Worm (Caenorhabditis elegans) whole organism, L1 larva: ENCODE results near the gene ugt-44.
A peak's percentile ranks its signal among the peaks of the same experiment; 100 is the strongest.

Source experiments
- C16A3.4 ChIP-seq: fragments of 150-350 bp; optimal IDR thresholded peaks from 2 replicates; lab custom pipeline; 2014; ENCODE audit warnings: missing biosample characterization, missing genetic modification characterization
- C34B4.2 ChIP-seq: sonication (generic microtip); optimal IDR thresholded peaks from 2 replicates; lab custom pipeline; 2017; ENCODE audit warnings: mild to moderate bottlenecking, missing genetic modification characterization, missing compliant biosample characterization
- F16B12.6 ChIP-seq: fragments of 150-350 bp; optimal IDR thresholded peaks from 2 replicates; lab custom pipeline; 2014; ENCODE audit warnings: missing biosample characterization, missing genetic modification characterization
- ama-1 ChIP-seq: fragments of 150-350 bp; optimal IDR thresholded peaks from 2 replicates; lab custom pipeline; 2014
- ceh-63 ChIP-seq: fragments of 200-800 bp; sonication (Bioruptor generic); optimal IDR thresholded peaks from 2 replicates; lab custom pipeline; 2018; ENCODE audit warnings: mild to moderate bottlenecking, missing genetic modification characterization, missing compliant biosample characterization
- ceh-8 ChIP-seq: fragments of 200-800 bp; sonication (Bioruptor generic); optimal IDR thresholded peaks from 2 replicates; lab custom pipeline; 2018; ENCODE audit warnings: mild to moderate bottlenecking, missing genetic modification characterization, moderate library complexity, missing compliant biosample characterization
- ceh-82 ChIP-seq, 3 experiments: fragments of 150-350 bp in 1 of 3; sonication (generic microtip) in 2 of 3; optimal IDR thresholded peaks; 2 replicates each; lab custom pipeline; 2014 to 2017; ENCODE audit warnings: missing biosample characterization in 3 of 3, missing genetic modification characterization in 3 of 3
- ceh-88 ChIP-seq: fragments of 200-800 bp; sonication (Bioruptor generic); IDR thresholded peaks from 2 replicates; pipeline ENCODE4 v1.3.6; 2022; ENCODE audit warnings: missing genetic modification characterization, missing compliant biosample characterization
- ceh-90 ChIP-seq: sonication (generic microtip); optimal IDR thresholded peaks from 2 replicates; lab custom pipeline; 2016; ENCODE audit warnings: missing genetic modification characterization, missing compliant biosample characterization
- dsc-1 ChIP-seq: sonication (generic microtip); optimal IDR thresholded peaks from 2 replicates; lab custom pipeline; 2016; ENCODE audit warnings: mild to moderate bottlenecking, missing genetic modification characterization, missing compliant biosample characterization
- efl-3 ChIP-seq: fragments of 200-800 bp; sonication (Bioruptor generic); optimal IDR thresholded peaks from 2 replicates; lab custom pipeline; 2018; ENCODE audit warnings: mild to moderate bottlenecking, missing genetic modification characterization, missing compliant biosample characterization
- elt-2 ChIP-seq: sonication (generic microtip); optimal IDR thresholded peaks from 2 replicates; lab custom pipeline; 2016; ENCODE audit warnings: missing genetic modification characterization, mild to moderate bottlenecking, inconsistent platforms, missing compliant biosample characterization, missing genetic modification reagents
- grh-1 ChIP-seq: fragments of 200-800 bp; sonication (Bioruptor generic); IDR thresholded peaks from 2 replicates; pipeline ENCODE4 v1.3.6; 2022; ENCODE audit warnings: missing genetic modification reagents, missing genetic modification characterization, missing compliant biosample characterization
- hlh-4 ChIP-seq: sonication (generic microtip); optimal IDR thresholded peaks from 2 replicates; lab custom pipeline; 2016; ENCODE audit warnings: mild to moderate bottlenecking, missing genetic modification characterization, missing compliant biosample characterization
- hpl-2 ChIP-seq: fragments of 150-350 bp; optimal IDR thresholded peaks from 2 replicates; lab custom pipeline; 2014; ENCODE audit warnings: missing biosample characterization, missing genetic modification reagents, missing genetic modification characterization
- lin-13 ChIP-seq: fragments of 150-350 bp; optimal IDR thresholded peaks from 2 replicates; lab custom pipeline; 2014; ENCODE audit warnings: missing biosample characterization, missing genetic modification reagents, missing genetic modification characterization
- lin-14 ChIP-seq: fragments of 200-800 bp; sonication (Bioruptor generic); optimal IDR thresholded peaks from 2 replicates; lab custom pipeline; 2018; ENCODE audit warnings: mild to moderate bottlenecking, missing genetic modification characterization, moderate library complexity, missing compliant biosample characterization
- lin-35 ChIP-seq, 2 experiments: fragments of 150-350 bp; optimal IDR thresholded peaks; 2 replicates each; lab custom pipeline; 2014; ENCODE audit warnings: missing biosample characterization in 2 of 2, missing genetic modification characterization in 2 of 2, missing genetic modification reagents in 2 of 2
- lir-3 ChIP-seq: sonication (generic microtip); optimal IDR thresholded peaks from 2 replicates; lab custom pipeline; 2016; ENCODE audit warnings: mild to moderate bottlenecking, missing genetic modification characterization, moderate library complexity, missing compliant biosample characterization; ENCODE audit not compliant: poor library complexity
- mab-9 ChIP-seq: fragments of 200-800 bp; sonication (Bioruptor generic); IDR thresholded peaks from 2 replicates; pipeline ENCODE4 v1.3.6; 2022; ENCODE audit warnings: missing genetic modification reagents, missing genetic modification characterization, missing compliant biosample characterization
- mep-1 ChIP-seq: fragments of 150-350 bp; optimal IDR thresholded peaks from 2 replicates; lab custom pipeline; 2014; ENCODE audit warnings: missing biosample characterization, missing genetic modification characterization
- nhr-19 ChIP-seq: fragments of 200-800 bp; sonication (Bioruptor generic); conservative IDR thresholded peaks from 2 replicates; pipeline ENCODE4 v1.3.6; 2022; ENCODE audit warnings: missing genetic modification characterization, missing compliant biosample characterization
- nhr-47 ChIP-seq: sonication (generic microtip); optimal IDR thresholded peaks from 2 replicates; lab custom pipeline; 2016; ENCODE audit warnings: mild to moderate bottlenecking, missing genetic modification characterization, moderate library complexity, missing compliant biosample characterization
- nhr-90 ChIP-seq: sonication (generic microtip); optimal IDR thresholded peaks from 2 replicates; lab custom pipeline; 2016; ENCODE audit warnings: mild to moderate bottlenecking, missing genetic modification characterization, missing compliant biosample characterization; ENCODE audit not compliant: poor library complexity
- pag-3 ChIP-seq: sonication (generic microtip); optimal IDR thresholded peaks from 2 replicates; lab custom pipeline; 2017; ENCODE audit warnings: missing genetic modification characterization, mild to moderate bottlenecking, missing compliant biosample characterization, antibody characterized with exemption, borderline replicate concordance; ENCODE audit not compliant: insufficient read depth
- pax-3 ChIP-seq: fragments of 200-800 bp; sonication (Bioruptor generic); optimal IDR thresholded peaks from 2 replicates; lab custom pipeline; 2018; ENCODE audit warnings: mild to moderate bottlenecking, missing genetic modification characterization, moderate library complexity, missing compliant biosample characterization
- pqm-1 ChIP-seq: sonication (generic microtip); optimal IDR thresholded peaks from 3 replicates; lab custom pipeline; 2017; ENCODE audit warnings: missing biosample characterization, missing genetic modification characterization
- rnt-1 ChIP-seq: sonication (generic microtip); optimal IDR thresholded peaks from 2 replicates; lab custom pipeline; 2016; ENCODE audit warnings: mild to moderate bottlenecking, missing genetic modification characterization, moderate library complexity, missing compliant biosample characterization
- snpc-4 ChIP-seq: fragments of 150-350 bp; optimal IDR thresholded peaks from 2 replicates; lab custom pipeline; 2014; ENCODE audit warnings: missing biosample characterization, missing genetic modification characterization
- sox-4 ChIP-seq: sonication (generic microtip); optimal IDR thresholded peaks from 2 replicates; lab custom pipeline; 2016; ENCODE audit warnings: missing genetic modification characterization, missing compliant biosample characterization
- sup-37 ChIP-seq: fragments of 200-800 bp; sonication (Bioruptor generic); optimal IDR thresholded peaks from 2 replicates; lab custom pipeline; 2018; ENCODE audit warnings: mild to moderate bottlenecking, missing genetic modification characterization, missing compliant biosample characterization
- swsn-7 ChIP-seq: sonication (generic microtip); optimal IDR thresholded peaks from 2 replicates; lab custom pipeline; 2016; ENCODE audit warnings: missing genetic modification characterization, missing compliant biosample characterization
- unc-98 ChIP-seq: fragments of 200-800 bp; sonication (Bioruptor generic); IDR thresholded peaks from 2 replicates; pipeline ENCODE4 v1.3.6; 2022; ENCODE audit warnings: missing genetic modification characterization, missing compliant biosample characterization
- vab-15 ChIP-seq: sonication (generic microtip); optimal IDR thresholded peaks from 2 replicates; lab custom pipeline; 2017; ENCODE audit warnings: missing genotype, mild to moderate bottlenecking, missing genetic modification characterization, missing compliant biosample characterization
- xbp-1 ChIP-seq: sonication (generic microtip); optimal IDR thresholded peaks from 2 replicates; lab custom pipeline; 2016; ENCODE audit warnings: missing genetic modification characterization, missing compliant biosample characterization
- zag-1 ChIP-seq: fragments of 150-350 bp; optimal IDR thresholded peaks from 2 replicates; lab custom pipeline; 2014; ENCODE audit warnings: missing biosample characterization, missing genetic modification characterization
- zip-4 ChIP-seq: fragments of 200-800 bp; sonication (Bioruptor generic); optimal IDR thresholded peaks from 2 replicates; lab custom pipeline; 2018; ENCODE audit warnings: mild to moderate bottlenecking, missing genetic modification characterization, moderate library complexity, missing compliant biosample characterization
- ztf-4 ChIP-seq: fragments of 150-350 bp; optimal IDR thresholded peaks from 2 replicates; lab custom pipeline; 2014; ENCODE audit warnings: missing biosample characterization, missing genetic modification characterization

The ugt-44 gene

ce11 chrIV:10425129-10425528, 44.4 kb upstream of the ugt-44 start (continued):
- TF ChIP-seq ceh-8: no peak
- TF ChIP-seq nhr-19: no peak
- no peak for TF ChIP-seq C34B4.2 (tag; lab: Kevin White, UChicago)
- TF ChIP-seq ceh-82 (tag; optimal IDR thresholded peaks at IDR 0.05; lab: Kevin White, UChicago): peak in 1 of 3 experiments; percentile 5
- no peak for TF ChIP-seq zip-4 (GFP tag; lab: Kevin White, UChicago)
- no peak for TF ChIP-seq elt-2 (tag; lab: Kevin White, UChicago)
- no peak for TF ChIP-seq lir-3 (tag; lab: Kevin White, UChicago)
- no peak for TF ChIP-seq ceh-63 (GFP tag; lab: Kevin White, UChicago)
- TF ChIP-seq mab-9: no peak
- TF ChIP-seq sox-4 (tag; lab: Kevin White, UChicago): no peak
- no peak for TF ChIP-seq F16B12.6 (tag; lab: Kevin White, UChicago)
- TF ChIP-seq hpl-2 (GFP tag; lab: Kevin White, UChicago): no peak
- no peak for TF ChIP-seq dsc-1
- TF ChIP-seq ztf-4 (tag; lab: Kevin White, UChicago): no peak
- no peak for TF ChIP-seq pag-3 (tag; lab: Kevin White, UChicago)
- no peak for TF ChIP-seq nhr-90 (tag; lab: Kevin White, UChicago)
- no peak for TF ChIP-seq C16A3.4 (tag; lab: Kevin White, UChicago)
- peak; percentile 4 for TF ChIP-seq xbp-1 (tag; lab: Kevin White, UChicago)
- TF ChIP-seq ceh-90 (tag; lab: Kevin White, UChicago): no peak
- peak; percentile 1 for TF ChIP-seq swsn-7 (tag; lab: Kevin White, UChicago)
- no peak for TF ChIP-seq zag-1
- no peak for TF ChIP-seq efl-3 (GFP tag; lab: Kevin White, UChicago)
- TF ChIP-seq hlh-4 (tag; lab: Kevin White, UChicago): no peak
- TF ChIP-seq pqm-1: no peak
- TF ChIP-seq grh-1 (GFP tag; lab: Robert Waterston, UW): no peak
- TF ChIP-seq mep-1 (tag; lab: Kevin White, UChicago): peak; percentile 34
- no peak for TF ChIP-seq lin-13
- peak; percentile 49 for TF ChIP-seq rnt-1
- no peak for TF ChIP-seq unc-98 (GFP tag; lab: Robert Waterston, UW)
- TF ChIP-seq pax-3 (tag; lab: Kevin White, UChicago): no peak

ce11 chrIV:10429129-10429528, 40.4 kb upstream of the ugt-44 start, which contains the start of gene F13B12.2:
Gene F13B12.2 (minus strand): TSS chrIV:10429130.
- no peak for TF ChIP-seq snpc-4 (tag; lab: Kevin White, UChicago)
- no peak for TF ChIP-seq vab-15 (tag; lab: Kevin White, UChicago)
- TF ChIP-seq ama-1 (lab: Kevin White, UChicago): no peak
- TF ChIP-seq lin-35 (GFP tag; optimal IDR thresholded peaks at IDR 0.05; lab: Kevin White, UChicago): no peak
- peak; percentile 91 for TF ChIP-seq ceh-8
- peak; percentile 12 for TF ChIP-seq lin-14 (GFP tag; lab: Kevin White, UChicago)
- peak; percentile 6 for TF ChIP-seq elt-2 (tag; lab: Kevin White, UChicago)

ce11 chrIV:10430507-10430906, 39.0 kb upstream of the ugt-44 start:
- no peak for TF ChIP-seq nhr-47 (tag; lab: Kevin White, UChicago)
- TF ChIP-seq sox-4 (tag; lab: Kevin White, UChicago): peak; percentile 65
- peak; percentile 64 for TF ChIP-seq dsc-1

ce11 chrIV:10436401-10436800, 33.1 kb upstream of the ugt-44 start, which contains the start of gene ins-1:
Gene ins-1 (plus strand): TSS chrIV:10436701.
- TF ChIP-seq sup-37 (GFP tag; lab: Kevin White, UChicago): no peak
- no peak for TF ChIP-seq snpc-4 (tag; lab: Kevin White, UChicago)
- no peak for TF ChIP-seq ceh-88 (GFP tag; lab: Robert Waterston, UW)
- no peak for TF ChIP-seq zip-4 (GFP tag; lab: Kevin White, UChicago)
- TF ChIP-seq lin-14 (GFP tag; lab: Kevin White, UChicago): no peak
